Worm (Caenorhabditis elegans) whole organism, young adult: Measurements from ENCODE around the gene srv-26.

Source experiments
- D2030.7 ChIP-seq: fragments of 200-800 bp; sonication (Bioruptor generic); IDR thresholded peaks from 2 replicates; pipeline ENCODE4 v1.3.6; 2022; ENCODE audit warnings: missing genetic modification reagents, missing genetic modification characterization, missing compliant biosample characterization
- F49E8.2 ChIP-seq: sonication (generic microtip); optimal IDR thresholded peaks from 3 replicates; lab custom pipeline; 2017; ENCODE audit warnings: missing genetic modification characterization, mild to moderate bottlenecking, missing compliant biosample characterization, antibody characterized with exemption, moderate library complexity; ENCODE audit not compliant: insufficient read depth
- attf-5 ChIP-seq: fragments of 200-800 bp; sonication (Bioruptor generic); optimal IDR thresholded peaks from 2 replicates; lab custom pipeline; 2018; ENCODE audit warnings: mild to moderate bottlenecking, missing genetic modification characterization, missing compliant biosample characterization
- chd-7 ChIP-seq: sonication (generic microtip); optimal IDR thresholded peaks from 2 replicates; lab custom pipeline; 2016; ENCODE audit warnings: mild to moderate bottlenecking, missing genetic modification characterization, moderate library complexity, missing compliant biosample characterization
- dox-1 ChIP-seq: fragments of 200-800 bp; sonication (Bioruptor generic); IDR thresholded peaks from 2 replicates; pipeline ENCODE4 v1.3.6; 2022; ENCODE audit warnings: missing genetic modification reagents, missing genetic modification characterization, missing compliant biosample characterization
- hlh-26 ChIP-seq: fragments of 200-800 bp; sonication (Bioruptor generic); conservative IDR thresholded peaks from 2 replicates; pipeline ENCODE4 v1.3.6; 2022; ENCODE audit warnings: missing genetic modification reagents, missing genetic modification characterization, missing compliant biosample characterization
- nhr-27 ChIP-seq: fragments of 200-800 bp; sonication (Bioruptor generic); optimal IDR thresholded peaks from 2 replicates; lab custom pipeline; 2018; ENCODE audit warnings: mild to moderate bottlenecking, missing genetic modification characterization, moderate library complexity, missing compliant biosample characterization
- nhr-90 ChIP-seq: sonication (generic microtip); optimal IDR thresholded peaks from 2 replicates; lab custom pipeline; 2016; ENCODE audit warnings: missing genotype, mild to moderate bottlenecking, missing genetic modification characterization, missing compliant biosample characterization
- ztf-28 ChIP-seq: fragments of 200-800 bp; sonication (Bioruptor generic); IDR thresholded peaks from 2 replicates; pipeline ENCODE4 v1.3.6; 2022; ENCODE audit warnings: missing genetic modification reagents, missing genetic modification characterization, missing compliant biosample characterization

- no peak for TF ChIP-seq dox-1
- no peak for TF ChIP-seq D2030.7 (GFP tag; lab: Robert Waterston, UW)
- no peak for TF ChIP-seq chd-7 (tag; lab: Kevin White, UChicago)
- TF ChIP-seq nhr-90 (tag; lab: Kevin White, UChicago), result no peak
- TF ChIP-seq hlh-26 (GFP tag; lab: Robert Waterston, UW), result no peak
- TF ChIP-seq F49E8.2, result no peak
- TF ChIP-seq attf-5, result no peak
- no peak for TF ChIP-seq nhr-27 (tag; lab: Kevin White, UChicago)
- TF ChIP-seq ztf-28, result no peak
Observed at ce11 chrIV:6282143-6282542, 19.5 kb downstream of the srv-26 start, which contains the start of gene srv-32.
